Worm (Caenorhabditis elegans): Measurements from ENCODE around the gene glc-4.

glc-4 gene

ce11 chrII:7157415-7157814 is 17.3 kb downstream of the glc-4 start (continued):
- no peak for TF ChIP-seq nhr-11 (tag; optimal IDR thresholded peaks at IDR 0.05)
- no peak for TF ChIP-seq ZK546.5 (tag; optimal IDR thresholded peaks at IDR 0.05)
- no peak for TF ChIP-seq fkh-10 (GFP tag; optimal IDR thresholded peaks at IDR 0.05)
- no peak for TF ChIP-seq aly-2 (tag; optimal IDR thresholded peaks at IDR 0.05)
- no peak for TF ChIP-seq lsy-12 (tag; optimal IDR thresholded peaks at IDR 0.05)
- peak; percentile 64 for TF ChIP-seq pha-4 (tag; optimal IDR thresholded peaks at IDR 0.05)
- peak; percentile 54 for TF ChIP-seq jun-1 (tag; optimal IDR thresholded peaks at IDR 0.05)
- no peak for TF ChIP-seq egl-5 (tag; optimal IDR thresholded peaks at IDR 0.05)
- no peak for TF ChIP-seq ceh-82 (tag; optimal IDR thresholded peaks at IDR 0.05)
- TF ChIP-seq nhr-28 (tag; optimal IDR thresholded peaks at IDR 0.05), result no peak
- no peak for TF ChIP-seq fkh-2 (tag; optimal IDR thresholded peaks at IDR 0.05)
- TF ChIP-seq mml-1 (tag; optimal IDR thresholded peaks at IDR 0.05), result no peak
- TF ChIP-seq fos-1 (tag; optimal IDR thresholded peaks at IDR 0.05), result peak; percentile 6
- TF ChIP-seq eor-1 (tag; optimal IDR thresholded peaks at IDR 0.05), result no peak
- TF ChIP-seq skn-1 (tag; optimal IDR thresholded peaks at IDR 0.05), result no peak
- no peak for TF ChIP-seq nhr-12 (tag; optimal IDR thresholded peaks at IDR 0.05)
- no peak for TF ChIP-seq tbx-2 (tag; optimal IDR thresholded peaks at IDR 0.05)
- TF ChIP-seq snpc-4 (tag; optimal IDR thresholded peaks at IDR 0.05), result no peak
- no peak for TF ChIP-seq ceh-9 (tag; optimal IDR thresholded peaks at IDR 0.05)
- TF ChIP-seq nhr-43 (tag; optimal IDR thresholded peaks at IDR 0.05; ENCODE audit: poor library complexity, severe bottlenecking), result no peak

- TF ChIP-seq elt-2 (tag; optimal IDR thresholded peaks at IDR 0.05) (peak; percentile 20), ama-1 (optimal IDR thresholded peaks at IDR 0.05) (peak; percentile 27), snpc-4 (tag; optimal IDR thresholded peaks at IDR 0.05) (no peak), nhr-25 (tag; optimal IDR thresholded peaks at IDR 0.05) (peak; percentile 13)
Measured at ce11 chrII:7155392-7155791, 19.4 kb downstream of the glc-4 start, which contains the start of gene C27H5.2. TSS of gene C27H5.2 (plus strand) at chrII:7155581.

ce11 chrII:7154711-7155110 is 20.0 kb downstream of the glc-4 start:
- TF ChIP-seq ceh-82 (tag; optimal IDR thresholded peaks at IDR 0.05) (no peak), R02D3.7 (tag; optimal IDR thresholded peaks at IDR 0.05) (no peak), egl-27 (tag; optimal IDR thresholded peaks at IDR 0.05) (no peak), mdl-1 (tag; optimal IDR thresholded peaks at IDR 0.05) (no peak), nhr-237 (tag; optimal IDR thresholded peaks at IDR 0.05) (no peak), ZK546.5 (tag; optimal IDR thresholded peaks at IDR 0.05) (no peak)

- peak; percentile 96 for TF ChIP-seq nhr-25 (tag; optimal IDR thresholded peaks at IDR 0.05)
- TF ChIP-seq nhr-237 (tag; optimal IDR thresholded peaks at IDR 0.05), result no peak
- TF ChIP-seq eor-1 (tag; optimal IDR thresholded peaks at IDR 0.05), result peak in 1 of 2 experiments; percentile 75
- TF ChIP-seq jun-1 (tag; optimal IDR thresholded peaks at IDR 0.05), result peak; percentile 93
- peak; percentile 94 for TF ChIP-seq nfya-1 (tag; optimal IDR thresholded peaks at IDR 0.05; ENCODE audit: insufficient read depth)
- TF ChIP-seq nhr-11 (tag; optimal IDR thresholded peaks at IDR 0.05), result peak; percentile 84
- TF ChIP-seq zag-1 (tag; optimal IDR thresholded peaks at IDR 0.05), result peak; percentile 74
- TF ChIP-seq ama-1 (optimal IDR thresholded peaks at IDR 0.05), result peak; percentile 54
- TF ChIP-seq elt-2 (tag; optimal IDR thresholded peaks at IDR 0.05), result peak; percentile 82
- TF ChIP-seq nhr-12 (tag; optimal IDR thresholded peaks at IDR 0.05), result no peak
- no peak for TF ChIP-seq fkh-2 (tag; optimal IDR thresholded peaks at IDR 0.05)
- peak; percentile 41 for TF ChIP-seq mdl-1 (tag; optimal IDR thresholded peaks at IDR 0.05)
- peak; percentile 61 for TF ChIP-seq aly-2 (tag; optimal IDR thresholded peaks at IDR 0.05)
- TF ChIP-seq lin-39 (tag; optimal IDR thresholded peaks at IDR 0.05), result peak; percentile 87
- no peak for TF ChIP-seq ceh-16 (tag; optimal IDR thresholded peaks at IDR 0.05)
- no peak for TF ChIP-seq mml-1 (tag; optimal IDR thresholded peaks at IDR 0.05)
- TF ChIP-seq egl-5 (tag; optimal IDR thresholded peaks at IDR 0.05), result peak; percentile 77
- peak; percentile 22 for TF ChIP-seq elt-1 (tag; optimal IDR thresholded peaks at IDR 0.05)
- peak; percentile 77 for TF ChIP-seq nhr-77 (tag; optimal IDR thresholded peaks at IDR 0.05)
- no peak for TF ChIP-seq ztf-11 (tag; optimal IDR thresholded peaks at IDR 0.05)
- TF ChIP-seq nhr-76 (tag; optimal IDR thresholded peaks at IDR 0.05), result no peak
- peak; percentile 99 for TF ChIP-seq pha-4 (tag; optimal IDR thresholded peaks at IDR 0.05)
- no peak for TF ChIP-seq ceh-9 (tag; optimal IDR thresholded peaks at IDR 0.05)
- no peak for TF ChIP-seq fos-1 (tag; optimal IDR thresholded peaks at IDR 0.05)
- peak; percentile 68 for TF ChIP-seq egl-27 (tag; optimal IDR thresholded peaks at IDR 0.05)
- TF ChIP-seq elt-3 (tag; optimal IDR thresholded peaks at IDR 0.05), result peak in 1 of 3 experiments; percentile 66
- TF ChIP-seq pqm-1 (tag; optimal IDR thresholded peaks at IDR 0.05), result peak; percentile 82
- no peak for TF ChIP-seq sea-2 (GFP tag; optimal IDR thresholded peaks at IDR 0.05)
- peak; percentile 91 for TF ChIP-seq lin-15B (tag; optimal IDR thresholded peaks at IDR 0.05)
- TF ChIP-seq hmg-11 (tag; optimal IDR thresholded peaks at IDR 0.05), result peak; percentile 95
- peak; percentile 79 for TF ChIP-seq ztf-4 (tag; optimal IDR thresholded peaks at IDR 0.05)
- TF ChIP-seq R02D3.7 (tag; optimal IDR thresholded peaks at IDR 0.05), result peak; percentile 86
- TF ChIP-seq lsy-12 (tag; optimal IDR thresholded peaks at IDR 0.05), result peak; percentile 93
- peak; percentile 59 for TF ChIP-seq ZK546.5 (tag; optimal IDR thresholded peaks at IDR 0.05)
- TF ChIP-seq tbx-2 (tag; optimal IDR thresholded peaks at IDR 0.05), result peak; percentile 94
- TF ChIP-seq ceh-82 (tag; optimal IDR thresholded peaks at IDR 0.05), result peak; percentile 62
- TF ChIP-seq snpc-4 (tag; optimal IDR thresholded peaks at IDR 0.05), result peak; percentile 91
- no peak for TF ChIP-seq nhr-67 (tag; optimal IDR thresholded peaks at IDR 0.05)
- peak; percentile 86 for TF ChIP-seq ceh-28 (tag; optimal IDR thresholded peaks at IDR 0.05)
- TF ChIP-seq nhr-43 (tag; optimal IDR thresholded peaks at IDR 0.05; ENCODE audit: poor library complexity, severe bottlenecking), result peak; percentile 96
Measured at ce11 chrII:7151969-7152631, 22.6 kb downstream of the glc-4 start, which contains the start of gene fust-1. TSS of gene fust-1 (plus strand) at chrII:7152581.
